Worm (Caenorhabditis elegans) whole organism, L1 larva: ENCODE measurements around the gene K04C2.5.

Experiments used
- F16B12.6 ChIP-seq: fragments of 150-350 bp; optimal IDR thresholded peaks from 2 replicates; lab custom pipeline; 2014; ENCODE audit warnings: missing biosample characterization, missing genetic modification characterization
- elt-3 ChIP-seq, 6 experiments: fragments of 150-350 bp in 1 of 6; sonication (generic microtip); optimal IDR thresholded peaks; 2 replicates each; lab custom pipeline; 2017 to 2018; ENCODE audit warnings: missing biosample characterization in 6 of 6, missing genetic modification characterization in 6 of 6, inconsistent platforms in 1 of 6
- lin-13 ChIP-seq: fragments of 150-350 bp; optimal IDR thresholded peaks from 2 replicates; lab custom pipeline; 2014; ENCODE audit warnings: missing biosample characterization, missing genetic modification reagents, missing genetic modification characterization
- lin-39 ChIP-seq: fragments of 150-350 bp; optimal IDR thresholded peaks from 2 replicates; lab custom pipeline; 2014; ENCODE audit warnings: missing biosample characterization, missing genetic modification reagents, missing genetic modification characterization
- nhr-28 ChIP-seq: fragments of 150-350 bp; optimal IDR thresholded peaks from 2 replicates; lab custom pipeline; 2014; ENCODE audit warnings: missing biosample characterization, missing genetic modification characterization
- tlp-1 ChIP-seq: fragments of 150-350 bp; optimal IDR thresholded peaks from 2 replicates; lab custom pipeline; 2014; ENCODE audit warnings: missing biosample characterization, missing genetic modification characterization
- ztf-11 ChIP-seq, 2 experiments: sonication (generic microtip); optimal IDR thresholded peaks; 2 replicates each; lab custom pipeline; 2016 to 2017; ENCODE audit warnings: missing genetic modification characterization in 2 of 2, missing biosample characterization in 1 of 2, missing compliant biosample characterization in 1 of 2

ce11 chrIII:6898518-6898917 lies 7.1 kb upstream of the K04C2.5 start:
- peak; percentile 29 for TF ChIP-seq lin-39 (tag; lab: Kevin White, UChicago)
- no peak for TF ChIP-seq F16B12.6 (tag; lab: Kevin White, UChicago)
- no peak for TF ChIP-seq ztf-11 (tag; optimal IDR thresholded peaks at IDR 0.05; lab: Kevin White, UChicago)
- peak; percentile 26 for TF ChIP-seq lin-13 (GFP tag; lab: Kevin White, UChicago)
- peak in 2 of 6 experiments; percentile 41 to 83 for TF ChIP-seq elt-3 (tag; optimal IDR thresholded peaks at IDR 0.05; lab: Kevin White, UChicago)
- TF ChIP-seq nhr-28 (tag; lab: Kevin White, UChicago) = no peak
- TF ChIP-seq tlp-1 (tag; lab: Kevin White, UChicago) = no peak
